Worm (Caenorhabditis elegans): Measurements from ENCODE around the gene coa-4.

DNA sequence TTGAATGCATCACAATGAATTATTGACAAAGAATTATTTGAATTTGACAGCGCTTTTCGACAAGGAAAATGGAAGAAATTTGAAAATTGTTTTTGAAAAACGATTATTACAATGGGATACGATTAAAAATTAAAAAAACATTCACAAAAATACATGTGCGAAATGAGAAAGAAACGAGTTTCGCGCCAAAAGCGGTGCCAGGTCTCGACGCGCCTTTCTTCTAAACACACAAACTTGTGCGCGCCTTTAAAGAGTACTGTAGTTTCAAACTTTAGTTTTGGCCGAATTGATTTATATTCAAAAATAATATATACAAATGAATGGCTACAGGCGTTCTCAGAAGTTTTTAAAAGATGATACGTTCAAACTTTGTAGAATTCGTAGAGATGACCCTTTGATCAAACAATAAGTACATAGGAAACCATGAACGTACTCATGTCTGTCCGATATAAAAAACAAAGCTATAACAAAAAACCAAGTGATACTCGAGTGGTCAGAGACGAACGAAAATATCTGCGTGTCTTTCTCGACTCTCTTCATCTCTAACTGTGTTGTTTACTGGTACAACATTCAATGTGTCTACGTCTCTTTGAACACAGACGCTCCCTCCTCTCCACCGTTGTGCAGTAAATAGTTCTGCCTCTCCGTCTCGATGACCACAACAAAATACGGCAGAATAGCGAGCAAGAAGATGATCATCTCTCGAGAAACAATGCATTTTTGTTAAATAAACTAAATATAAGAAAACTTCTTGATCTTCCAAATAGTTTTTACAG, 32.6 kb upstream of the coa-4 start:
- TF ChIP-seq ceh-27 (GFP tag; optimal IDR thresholded peaks at IDR 0.05) = peak; percentile 24
- no peak for TF ChIP-seq F55B11.4 (tag; optimal IDR thresholded peaks at IDR 0.05; ENCODE audit: borderline replicate concordance, insufficient read depth)
- TF ChIP-seq repo-1 (tag; optimal IDR thresholded peaks at IDR 0.05) = no peak
- TF ChIP-seq ekl-4 (GFP tag; IDR thresholded peaks at IDR 0.05) = peak; percentile 31; the same call in 1 of the 2 replicates
- TF ChIP-seq snpc-4 (GFP tag; optimal IDR thresholded peaks at IDR 0.05) = peak; percentile 10
- TF ChIP-seq snpc-4 (tag; optimal IDR thresholded peaks at IDR 0.05) = peak in 2 of 4 experiments; percentile 9 to 48
- TF ChIP-seq madf-10 (tag; optimal IDR thresholded peaks at IDR 0.05) = no peak
- no peak for TF ChIP-seq cebp-2 (GFP tag; IDR thresholded peaks at IDR 0.05)
- no peak for TF ChIP-seq mes-4 (tag; optimal IDR thresholded peaks at IDR 0.05)
- TF ChIP-seq mcd-1 (GFP tag; IDR thresholded peaks at IDR 0.05) = peak; percentile 35; the same call in 1 of the 2 replicates

Data from whole organism, young adult.